Fruit fly (Drosophila melanogaster): Measurements from ENCODE around the gene Lgr3.

Lgr3 gene

DNA sequence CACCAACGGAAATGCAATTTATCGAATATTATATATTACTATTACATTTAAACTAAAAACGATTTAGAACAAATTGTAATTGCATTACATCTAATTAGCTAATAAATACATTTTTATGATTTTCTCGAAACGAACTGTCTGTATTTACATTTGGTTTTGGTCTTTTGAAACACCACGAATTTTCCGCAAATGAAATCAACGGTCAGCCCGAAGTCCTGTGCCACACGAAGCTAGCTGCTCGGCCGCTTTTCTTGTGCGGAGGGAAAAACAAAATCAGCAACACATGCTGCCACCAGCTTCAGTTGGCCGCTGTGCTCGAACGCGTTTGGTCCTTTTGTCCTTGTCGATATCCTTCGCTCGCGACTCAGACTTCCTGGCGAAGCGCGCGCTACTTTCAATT lies at the start of gene Lgr3:
Lgr3 (plus strand) TSS at position 301 of the 400 bp plus-strand sequence.
- TF ChIP-seq kay (GFP tag; ENCODE audit: borderline replicate concordance): no peak
- TF ChIP-seq Hr96 (GFP tag; optimal IDR thresholded peaks at IDR 0.05): no peak
- no peak for TF ChIP-seq CG33017 (tag; optimal IDR thresholded peaks at IDR 0.05)
- no peak for TF ChIP-seq Clk (GFP tag; optimal IDR thresholded peaks at IDR 0.05)
- no peak for TF ChIP-seq pad (GFP tag; optimal IDR thresholded peaks at IDR 0.05)

DNA sequence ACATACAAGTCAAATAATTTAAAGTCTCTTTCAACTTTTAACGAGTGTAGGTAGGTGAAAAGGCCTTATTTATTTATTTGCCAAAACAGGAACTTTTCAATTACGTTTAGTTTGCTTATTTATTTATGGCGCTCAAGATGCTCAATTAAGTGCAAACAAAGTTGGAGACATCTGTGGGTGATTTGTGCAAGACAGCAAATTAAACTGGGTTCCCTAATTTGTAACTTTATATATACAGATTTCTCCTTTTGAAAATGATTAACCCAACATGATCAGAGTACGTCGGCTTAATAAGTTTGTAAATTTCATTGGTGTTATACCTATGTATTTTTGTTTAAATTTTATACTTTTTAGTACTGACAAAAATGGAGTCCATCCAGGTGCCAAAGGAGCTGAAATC lies 47.5 kb upstream of the Lgr3 start, which contains the start of gene CG5071:
CG5071 (plus strand) TSS at position 301 of the 400 bp plus-strand sequence.
- no peak for TF ChIP-seq bab1 (GFP tag; optimal IDR thresholded peaks at IDR 0.05)
- TF ChIP-seq tj (GFP tag; optimal IDR thresholded peaks at IDR 0.05): no peak
- no peak for TF ChIP-seq CG5204 (GFP tag; optimal IDR thresholded peaks at IDR 0.05)
- no peak for TF ChIP-seq Crg-1 (GFP tag; optimal IDR thresholded peaks at IDR 0.05)
- no peak for TF ChIP-seq CG7045 (GFP tag; optimal IDR thresholded peaks at IDR 0.05)
- TF ChIP-seq CG7101 (tag; optimal IDR thresholded peaks at IDR 0.05): no peak
- TF ChIP-seq cnc (optimal IDR thresholded peaks at IDR 0.05): no peak
- TF ChIP-seq cic (GFP tag; optimal IDR thresholded peaks at IDR 0.05): no peak

DNA sequence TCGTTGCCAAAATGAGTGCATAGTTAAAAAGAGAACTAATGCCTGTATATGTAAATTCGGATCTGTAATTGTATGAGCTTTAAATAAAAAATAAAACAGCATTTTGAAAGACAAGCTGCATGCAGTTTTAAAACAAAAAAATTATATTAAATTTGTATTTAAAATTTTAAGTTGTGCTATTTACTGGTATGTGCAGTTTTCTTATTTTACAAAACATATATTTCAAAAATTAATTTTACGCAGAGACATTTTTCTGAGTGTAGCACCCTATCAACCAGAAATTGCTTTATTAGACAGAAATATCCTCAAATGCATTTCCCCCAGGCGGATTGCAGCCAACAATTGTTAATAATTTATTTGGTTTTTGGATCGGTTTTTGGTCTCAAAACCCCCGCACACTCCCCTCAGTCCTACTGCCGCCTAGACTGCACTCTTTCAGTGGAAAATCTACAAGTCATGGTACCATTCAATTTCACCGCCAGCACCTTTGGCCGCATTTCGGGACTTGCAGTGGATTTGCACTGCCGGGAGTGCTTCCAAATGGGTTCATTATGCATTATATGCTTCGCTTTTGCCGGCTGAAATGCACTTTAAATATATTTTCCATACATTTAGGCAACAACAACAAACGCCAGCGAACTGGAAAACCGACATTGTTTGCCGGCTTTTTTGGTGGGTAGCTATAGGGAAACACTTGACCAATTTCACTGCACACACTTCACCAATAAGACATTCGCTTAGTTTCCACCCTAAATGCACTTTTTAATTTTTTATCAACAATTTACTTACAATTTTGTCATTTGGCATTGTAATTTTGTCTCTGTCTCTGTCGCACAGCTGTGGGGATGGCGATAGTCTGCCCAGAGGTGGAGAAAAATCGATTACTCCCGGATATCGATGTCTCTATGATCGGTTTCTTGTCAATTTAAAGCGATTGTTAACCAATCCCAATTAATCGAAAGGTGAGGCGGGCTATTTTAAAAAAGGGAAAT lies 41.5 kb upstream of the Lgr3 start, which contains the start of gene Npl4:
Npl4 (minus strand) TSS at position 863 of the 992 bp plus-strand sequence.
- TF ChIP-seq toe (GFP tag; optimal IDR thresholded peaks at IDR 0.05) (no peak), cic (GFP tag; optimal IDR thresholded peaks at IDR 0.05) (no peak), Hr96 (GFP tag; optimal IDR thresholded peaks at IDR 0.05) (no peak), CG11617 (GFP tag; optimal IDR thresholded peaks at IDR 0.05) (peak; percentile 12), cnc (optimal IDR thresholded peaks at IDR 0.05) (peak; percentile 97 to 99), pad (GFP tag; optimal IDR thresholded peaks at IDR 0.05) (no peak), CG7045 (GFP tag; optimal IDR thresholded peaks at IDR 0.05) (no peak), Mnt (GFP tag; optimal IDR thresholded peaks at IDR 0.05) (no peak), CG33017 (tag; optimal IDR thresholded peaks at IDR 0.05) (no peak), CG7101 (tag; optimal IDR thresholded peaks at IDR 0.05) (no peak), ovo (GFP tag; optimal IDR thresholded peaks at IDR 0.05) (no peak), CG14711 (tag; optimal IDR thresholded peaks at IDR 0.05) (peak; percentile 26), bab1 (GFP tag; optimal IDR thresholded peaks at IDR 0.05) (peak; percentile 34), tj (GFP tag; optimal IDR thresholded peaks at IDR 0.05) (no peak), kay (GFP tag; ENCODE audit: borderline replicate concordance) (no peak), CG5204 (GFP tag; optimal IDR thresholded peaks at IDR 0.05) (no peak), Crg-1 (GFP tag; optimal IDR thresholded peaks at IDR 0.05) (no peak), CG1620 (GFP tag; optimal IDR thresholded peaks at IDR 0.05) (peak; percentile 8), CG12768 (GFP tag; optimal IDR thresholded peaks at IDR 0.05) (peak; percentile 26), Clk (GFP tag; optimal IDR thresholded peaks at IDR 0.05) (no peak)

DNA sequence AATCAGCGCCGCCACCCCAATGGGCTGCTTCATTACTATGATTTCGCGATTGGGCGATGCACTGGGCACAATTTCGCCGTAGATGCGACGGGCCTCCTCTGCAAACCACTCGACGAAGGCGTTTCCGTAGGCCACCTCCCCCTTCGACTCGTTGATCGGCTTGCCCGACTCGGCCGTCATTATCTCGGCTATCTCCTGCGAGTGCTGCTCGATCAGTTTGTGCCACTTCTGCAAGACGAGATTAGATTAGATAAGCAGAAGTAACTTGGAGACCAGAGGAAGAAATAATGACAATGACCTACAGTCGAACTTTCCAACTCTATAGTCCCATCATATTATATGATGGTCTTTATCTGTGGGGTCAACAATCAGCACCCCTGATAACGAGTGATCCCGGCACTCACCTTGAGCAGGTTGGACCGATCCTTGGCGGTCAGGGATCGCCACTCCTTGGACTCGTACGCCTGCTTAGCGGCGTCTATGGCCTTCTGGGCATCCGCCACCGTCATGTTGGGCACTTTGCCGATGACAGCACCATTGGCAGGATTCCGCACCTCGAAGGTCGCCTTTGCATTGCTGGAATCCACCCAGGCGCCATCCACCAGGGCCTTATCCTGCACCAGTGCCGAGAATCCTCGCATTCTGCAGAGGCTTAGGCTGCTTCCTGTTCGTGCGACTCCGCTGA lies 39.5 kb upstream of the Lgr3 start:
- TF ChIP-seq bab1 (GFP tag; optimal IDR thresholded peaks at IDR 0.05): no peak
- TF ChIP-seq cic (GFP tag; optimal IDR thresholded peaks at IDR 0.05): no peak
- no peak for TF ChIP-seq toe (GFP tag; optimal IDR thresholded peaks at IDR 0.05)
- no peak for TF ChIP-seq CG1620 (GFP tag; optimal IDR thresholded peaks at IDR 0.05)
- TF ChIP-seq Clk (GFP tag; optimal IDR thresholded peaks at IDR 0.05): no peak
- TF ChIP-seq Hr96 (GFP tag; optimal IDR thresholded peaks at IDR 0.05): no peak
- TF ChIP-seq tj (GFP tag; optimal IDR thresholded peaks at IDR 0.05): no peak
- TF ChIP-seq ovo (GFP tag; optimal IDR thresholded peaks at IDR 0.05): no peak
- TF ChIP-seq CG12768 (GFP tag; optimal IDR thresholded peaks at IDR 0.05): no peak
- TF ChIP-seq Crg-1 (GFP tag; optimal IDR thresholded peaks at IDR 0.05): no peak
- no peak for TF ChIP-seq cnc (optimal IDR thresholded peaks at IDR 0.05)
- no peak for TF ChIP-seq pad (GFP tag; optimal IDR thresholded peaks at IDR 0.05)
- no peak for TF ChIP-seq CG5204 (GFP tag; optimal IDR thresholded peaks at IDR 0.05)
- TF ChIP-seq CG33017 (tag; optimal IDR thresholded peaks at IDR 0.05): no peak
- TF ChIP-seq Mnt (GFP tag; optimal IDR thresholded peaks at IDR 0.05): no peak
- no peak for TF ChIP-seq CG11617 (GFP tag; optimal IDR thresholded peaks at IDR 0.05)
- TF ChIP-seq kay (GFP tag; ENCODE audit: borderline replicate concordance): no peak
- TF ChIP-seq CG14711 (tag; optimal IDR thresholded peaks at IDR 0.05): no peak
- no peak for TF ChIP-seq CG7045 (GFP tag; optimal IDR thresholded peaks at IDR 0.05)

DNA sequence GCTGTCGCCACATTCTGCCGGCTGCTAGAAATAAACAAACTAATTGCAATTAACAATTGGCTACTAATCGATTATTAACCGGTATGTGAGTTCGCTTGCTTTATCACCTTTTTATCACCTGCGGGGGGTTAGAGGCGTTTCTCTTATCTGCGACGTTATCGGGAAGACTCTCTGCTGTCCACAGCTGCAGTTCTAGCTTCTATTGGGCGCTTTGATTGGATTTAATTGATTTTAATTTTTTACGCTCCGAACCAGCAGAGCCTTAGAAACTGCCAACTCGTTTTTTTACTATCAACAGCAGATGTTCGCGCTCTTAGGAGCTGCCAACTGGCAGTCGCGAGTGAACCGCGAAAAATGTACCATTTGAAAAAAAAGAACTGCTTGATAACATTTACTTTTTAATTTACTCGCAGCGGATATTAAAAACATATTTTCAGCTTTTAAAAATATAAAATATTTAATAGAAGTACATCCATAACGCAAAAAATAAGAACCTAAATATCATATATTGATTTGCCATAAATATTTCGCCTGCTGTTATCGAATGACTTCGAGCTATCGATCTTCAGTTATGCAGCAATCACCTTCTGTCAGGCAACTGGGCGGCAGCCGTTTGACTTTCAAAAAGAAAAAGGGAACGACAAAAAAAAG lies 38.9 kb upstream of the Lgr3 start, which contains the start of gene Ssadh:
Ssadh (minus strand) TSS at position 300 of the 651 bp plus-strand sequence.
- no peak for TF ChIP-seq CG33017 (tag; optimal IDR thresholded peaks at IDR 0.05)
- TF ChIP-seq Mnt (GFP tag; optimal IDR thresholded peaks at IDR 0.05): peak; percentile 10
- no peak for TF ChIP-seq CG14711 (tag; optimal IDR thresholded peaks at IDR 0.05)
- TF ChIP-seq CG7101 (tag; optimal IDR thresholded peaks at IDR 0.05): no peak
- no peak for TF ChIP-seq CG7045 (GFP tag; optimal IDR thresholded peaks at IDR 0.05)
- no peak for TF ChIP-seq kay (GFP tag; ENCODE audit: borderline replicate concordance)
- TF ChIP-seq cic (GFP tag; optimal IDR thresholded peaks at IDR 0.05): peak; percentile 43
- TF ChIP-seq pad (GFP tag; optimal IDR thresholded peaks at IDR 0.05): no peak
- peak; percentile 43 for TF ChIP-seq toe (GFP tag; optimal IDR thresholded peaks at IDR 0.05)
- TF ChIP-seq bab1 (GFP tag; optimal IDR thresholded peaks at IDR 0.05): peak; percentile 26

Data from whole organism, adult.